Fruit fly (Drosophila melanogaster) whole organism, pupa: ENCODE results near the gene CG18662.

Source experiments
- CG10348 ChIP-seq: fragments of 200-800 bp; sonication (Bioruptor generic); IDR thresholded peaks from 2 replicates; pipeline ENCODE4 v1.3.6; 2022; ENCODE audit warnings: missing biosample characterization, missing genetic modification characterization
- CG12605 ChIP-seq: fragments of 200-800 bp; sonication (Bioruptor generic); IDR thresholded peaks from 2 replicates; pipeline ENCODE4 v1.3.6; 2022; ENCODE audit warnings: missing biosample characterization, missing genetic modification characterization
- CG34367 ChIP-seq: fragments of 200-800 bp; sonication (Bioruptor generic); optimal IDR thresholded peaks from 2 replicates; lab custom pipeline; 2018; ENCODE audit warnings: missing biosample characterization, mild to moderate bottlenecking, missing genetic modification characterization
- CG4496 ChIP-seq: fragments of 200-800 bp; sonication (Bioruptor generic); IDR thresholded peaks from 3 replicates; pipeline ENCODE4 v1.3.6; 2022; ENCODE audit warnings: missing biosample characterization, missing genetic modification characterization
- CG8159 ChIP-seq: fragments of 200-800 bp; sonication (Bioruptor generic); optimal IDR thresholded peaks from 3 replicates; lab custom pipeline; 2018; ENCODE audit warnings: missing biosample characterization, mild to moderate bottlenecking, missing genetic modification characterization, moderate library complexity
- CG8301 ChIP-seq: fragments of 200-800 bp; sonication (Bioruptor generic); optimal IDR thresholded peaks from 2 replicates; lab custom pipeline; 2018; ENCODE audit warnings: missing biosample characterization, mild to moderate bottlenecking, missing genetic modification characterization
- D1 ChIP-seq: fragments of 200-800 bp; sonication (Bioruptor generic); optimal IDR thresholded peaks from 2 replicates; lab custom pipeline; 2018; ENCODE audit warnings: missing biosample characterization, mild to moderate bottlenecking, missing genetic modification characterization, moderate library complexity
- EcR ChIP-seq: fragments of 200-800 bp; sonication (Bioruptor generic); optimal IDR thresholded peaks from 3 replicates; lab custom pipeline; 2019; ENCODE audit warnings: missing biosample characterization, missing genetic modification characterization, mild to moderate bottlenecking, moderate library complexity, missing genetic modification reagents
- Pif1A ChIP-seq: fragments of 200-800 bp; sonication (Bioruptor generic); optimal IDR thresholded peaks from 3 replicates; lab custom pipeline; 2016; ENCODE audit warnings: missing biosample characterization, missing genetic modification characterization
- Pif1B ChIP-seq: fragments of 200-800 bp; sonication (Bioruptor generic); optimal IDR thresholded peaks from 3 replicates; lab custom pipeline; 2016; ENCODE audit warnings: missing biosample characterization, missing genetic modification characterization
- Snoo ChIP-seq: fragments of 200-800 bp; sonication (Bioruptor generic); optimal IDR thresholded peaks from 3 replicates; lab custom pipeline; 2017; ENCODE audit warnings: missing biosample characterization, mild to moderate bottlenecking, missing genetic modification characterization, inconsistent platforms
- gl ChIP-seq: fragments of 200-800 bp; sonication (Bioruptor generic); optimal IDR thresholded peaks from 2 replicates; lab custom pipeline; 2018; ENCODE audit warnings: missing biosample characterization, mild to moderate bottlenecking, missing genetic modification characterization

DNA sequence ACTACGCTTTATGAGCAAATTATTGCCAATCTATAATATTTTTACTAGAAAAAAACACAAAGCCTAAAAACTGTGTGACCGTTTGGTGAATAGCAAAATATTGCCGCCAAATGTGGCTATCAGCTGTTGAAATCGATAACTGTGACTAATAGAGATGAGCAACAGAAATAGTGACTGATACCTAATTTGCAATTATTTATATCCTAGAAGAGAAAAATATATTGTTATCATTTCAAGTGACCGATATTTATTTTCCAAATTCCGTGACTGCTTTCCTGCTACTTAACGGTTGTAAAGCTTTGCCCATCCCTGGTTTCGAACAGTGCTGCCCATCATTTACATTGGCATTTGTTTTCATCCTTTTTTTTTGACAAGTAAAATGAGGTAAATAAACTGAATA is 16.8 kb downstream of the CG18662 start, which contains the start of the genes alien and CG18661:
- TF ChIP-seq Pif1A (GFP tag; lab: Kevin White, UChicago) = peak; percentile 95
- TF ChIP-seq D1 (tag; lab: Kevin White, UChicago) = no peak
- TF ChIP-seq Snoo (tag; lab: Kevin White, UChicago) = peak; percentile 96
- no peak for TF ChIP-seq EcR (GFP tag; lab: Kevin White, UChicago)
- TF ChIP-seq CG12605 (GFP tag; lab: Robert Waterston, UW) = peak; percentile 74
- peak; percentile 73 for TF ChIP-seq CG8159 (tag; lab: Kevin White, UChicago)
- peak; percentile 50 for TF ChIP-seq CG34367 (tag; lab: Kevin White, UChicago)
- TF ChIP-seq CG8301 (tag; lab: Kevin White, UChicago) = peak; percentile 60
- peak; percentile 94 for TF ChIP-seq CG4496 (GFP tag; lab: Robert Waterston, UW)
- no peak for TF ChIP-seq Pif1B
- TF ChIP-seq CG10348 = peak; percentile 92
- peak; percentile 31 for TF ChIP-seq gl (tag; lab: Kevin White, UChicago)
